ENCODE assay signal across 6 fruit fly cellular contexts in genomic region chr3L:10742813-10743212, dm6.
TF ChIP-seq lines count a peak whose summit lies in the region.

No protein-coding gene starts in this region.

- TF ChIP-seq CTCF in whole organism, embryonic (GFP tag; optimal IDR thresholded peaks at IDR 0.05; lab: Kevin White, UChicago): no peak

TF ChIP-seq in whole organism, 6 proteins besides CTCF, POLR2A, EP300 and RAD21:
- TF ChIP-seq Dll (optimal IDR thresholded peaks at IDR 0.05; lab: Kevin White, UChicago) (peak; percentile 80), psq (optimal IDR thresholded peaks at IDR 0.05; lab: Kevin White, UChicago) (no peak), EcR (GFP tag; optimal IDR thresholded peaks at IDR 0.05; lab: Kevin White, UChicago) (no peak)

TF ChIP-seq in whole organism, adult, 20 proteins besides CTCF, POLR2A, EP300 and RAD21:
- TF ChIP-seq kay (GFP tag; lab: Kevin White, UChicago; ENCODE audit: borderline replicate concordance): peak; percentile 19
- no peak for TF ChIP-seq CG12768 (GFP tag; optimal IDR thresholded peaks at IDR 0.05; lab: Kevin White, UChicago)
- TF ChIP-seq tj (GFP tag; optimal IDR thresholded peaks at IDR 0.05; lab: Kevin White, UChicago): peak; percentile 25

TF ChIP-seq in whole organism, embryonic, 481 proteins besides CTCF, POLR2A, EP300 and RAD21 (continues in another document):
- TF ChIP-seq sens (GFP tag; lab: Kevin White, UChicago): peak; percentile 1
- peak; percentile 86; the same call in 2 of the 4 replicates for TF ChIP-seq chinmo (GFP tag; IDR thresholded peaks at IDR 0.05; lab: Robert Waterston, UW; ENCODE audit: partially characterized antibody)
- no peak for TF ChIP-seq CG14860 (GFP tag; IDR thresholded peaks at IDR 0.05; lab: Robert Waterston, UW; ENCODE audit: partially characterized antibody)
- TF ChIP-seq CG13123 (GFP tag; optimal IDR thresholded peaks at IDR 0.05; lab: Kevin White, UChicago): no peak
- no peak for TF ChIP-seq Doc3 (GFP tag; IDR thresholded peaks at IDR 0.05; lab: Robert Waterston, UW; ENCODE audit: partially characterized antibody)
- TF ChIP-seq run (tag; optimal IDR thresholded peaks at IDR 0.05; lab: Kevin White, UChicago): no peak
- no peak for TF ChIP-seq CG13894 (tag; optimal IDR thresholded peaks at IDR 0.05; lab: Kevin White, UChicago)
- TF ChIP-seq nom (GFP tag; optimal IDR thresholded peaks at IDR 0.05; lab: Kevin White, UChicago): peak; percentile 73
- TF ChIP-seq unc-4 (GFP tag; IDR thresholded peaks at IDR 0.05; lab: Robert Waterston, UW; ENCODE audit: partially characterized antibody): 0 out of 2 replicates have a peak, but pooled peaks have one; percentile 13
- TF ChIP-seq CG7357 (GFP tag; IDR thresholded peaks at IDR 0.05; lab: Robert Waterston, UW): no peak
- TF ChIP-seq gem (tag; optimal IDR thresholded peaks at IDR 0.05; lab: Kevin White, UChicago): no peak
- no peak for TF ChIP-seq klu (GFP tag; IDR thresholded peaks at IDR 0.05; lab: Robert Waterston, UW)
- peak; percentile 27; the same call in 1 of the 2 replicates for TF ChIP-seq vvl (GFP tag; IDR thresholded peaks at IDR 0.05; lab: Robert Waterston, UW)
- TF ChIP-seq Side (GFP tag; optimal IDR thresholded peaks at IDR 0.05; lab: Kevin White, UChicago): no peak
- no peak for TF ChIP-seq ac (GFP tag; optimal IDR thresholded peaks at IDR 0.05; lab: Kevin White, UChicago)
- no peak for TF ChIP-seq Sry-β (GFP tag; optimal IDR thresholded peaks at IDR 0.05; lab: Kevin White, UChicago)
- no peak for TF ChIP-seq CG12071 (GFP tag; optimal IDR thresholded peaks at IDR 0.05; lab: Kevin White, UChicago)
- TF ChIP-seq MTF-1 (GFP tag; optimal IDR thresholded peaks at IDR 0.05; lab: Kevin White, UChicago; ENCODE audit: borderline replicate concordance): no peak
- TF ChIP-seq ci (GFP tag; IDR thresholded peaks at IDR 0.05; lab: Robert Waterston, UW): 0 out of 3 replicates have a peak, but pooled peaks have one; percentile 42
- peak; percentile 66 for TF ChIP-seq lbe (GFP tag; optimal IDR thresholded peaks at IDR 0.05; lab: Kevin White, UChicago)

TF ChIP-seq in whole organism, prepupa, 60 proteins besides CTCF, POLR2A, EP300 and RAD21 (continues in another document):
- peak; percentile 22 for TF ChIP-seq spab (GFP tag; optimal IDR thresholded peaks at IDR 0.05; lab: Kevin White, UChicago)
- peak; percentile 72 for TF ChIP-seq CG6163 (GFP tag; IDR thresholded peaks at IDR 0.05; lab: Robert Waterston, UW)
- peak; percentile 14 for TF ChIP-seq Met (GFP tag; optimal IDR thresholded peaks at IDR 0.05; lab: Kevin White, UChicago)
- no peak for TF ChIP-seq salr (GFP tag; optimal IDR thresholded peaks at IDR 0.05; lab: Kevin White, UChicago)
- TF ChIP-seq Smox (GFP tag; optimal IDR thresholded peaks at IDR 0.05; lab: Kevin White, UChicago): no peak
- no peak for TF ChIP-seq esn (GFP tag; optimal IDR thresholded peaks at IDR 0.05; lab: Kevin White, UChicago)
- TF ChIP-seq CG16779 (tag; optimal IDR thresholded peaks at IDR 0.05; lab: Kevin White, UChicago): no peak
- no peak for TF ChIP-seq CG11762 (GFP tag; optimal IDR thresholded peaks at IDR 0.05; lab: Kevin White, UChicago; ENCODE audit: insufficient read depth)
- TF ChIP-seq CG6792 (GFP tag; optimal IDR thresholded peaks at IDR 0.05; lab: Kevin White, UChicago): no peak
- peak; percentile 67 for TF ChIP-seq CG6808 (GFP tag; optimal IDR thresholded peaks at IDR 0.05; lab: Kevin White, UChicago)
- no peak for TF ChIP-seq CG3032 (tag; optimal IDR thresholded peaks at IDR 0.05; lab: Kevin White, UChicago)
- TF ChIP-seq fkh (GFP tag; optimal IDR thresholded peaks at IDR 0.05; lab: Kevin White, UChicago): peak; percentile 1
- peak; percentile 4 for TF ChIP-seq CG34406 (GFP tag; optimal IDR thresholded peaks at IDR 0.05; lab: Kevin White, UChicago)
- TF ChIP-seq ss (GFP tag; optimal IDR thresholded peaks at IDR 0.05; lab: Kevin White, UChicago): peak; percentile 42 to 50
- peak; percentile 44 for TF ChIP-seq Sox14 (GFP tag; optimal IDR thresholded peaks at IDR 0.05; lab: Kevin White, UChicago)
- TF ChIP-seq Sox102F (GFP tag; optimal IDR thresholded peaks at IDR 0.05; lab: Kevin White, UChicago): peak; percentile 65
- no peak for TF ChIP-seq CG10631 (GFP tag; optimal IDR thresholded peaks at IDR 0.05; lab: Kevin White, UChicago)
- no peak for TF ChIP-seq Eip75B (GFP tag; optimal IDR thresholded peaks at IDR 0.05; lab: Kevin White, UChicago)
- peak; percentile 0 for TF ChIP-seq Ets96B (tag; optimal IDR thresholded peaks at IDR 0.05; lab: Kevin White, UChicago)
- peak; percentile 77 for TF ChIP-seq Eip78C (GFP tag; lab: Kevin White, UChicago)
- TF ChIP-seq Eip93F (GFP tag; optimal IDR thresholded peaks at IDR 0.05; lab: Kevin White, UChicago): no peak
- TF ChIP-seq Blimp-1 (GFP tag; optimal IDR thresholded peaks at IDR 0.05; lab: Kevin White, UChicago): no peak
- TF ChIP-seq CG1621 (tag; optimal IDR thresholded peaks at IDR 0.05; lab: Kevin White, UChicago): no peak

TF ChIP-seq in whole organism, pupa, 21 proteins besides CTCF, POLR2A, EP300 and RAD21:
- peak; percentile 33; the same call in 1 of the 2 replicates for TF ChIP-seq Ets98B (GFP tag; IDR thresholded peaks at IDR 0.05; lab: Robert Waterston, UW)
- no peak for TF ChIP-seq CG32121 (GFP tag; IDR thresholded peaks at IDR 0.05; lab: Robert Waterston, UW)
- peak; percentile 81 for TF ChIP-seq CG13204 (GFP tag; optimal IDR thresholded peaks at IDR 0.05; lab: Kevin White, UChicago)
- TF ChIP-seq Snoo (tag; optimal IDR thresholded peaks at IDR 0.05; lab: Kevin White, UChicago): peak; percentile 19
- peak; percentile 45; the same call in 1 of the 3 replicates for TF ChIP-seq fd96Ca (GFP tag; IDR thresholded peaks at IDR 0.05; lab: Robert Waterston, UW)
- TF ChIP-seq Pif1A (GFP tag; optimal IDR thresholded peaks at IDR 0.05; lab: Kevin White, UChicago): peak; percentile 44
- peak; percentile 76 for TF ChIP-seq EcR (GFP tag; optimal IDR thresholded peaks at IDR 0.05; lab: Kevin White, UChicago)
- TF ChIP-seq CG34367 (tag; optimal IDR thresholded peaks at IDR 0.05; lab: Kevin White, UChicago): no peak
- TF ChIP-seq rn (GFP tag; IDR thresholded peaks at IDR 0.05; lab: Robert Waterston, UW): no peak
- no peak for TF ChIP-seq gl (tag; optimal IDR thresholded peaks at IDR 0.05; lab: Kevin White, UChicago)
- TF ChIP-seq CG12605 (GFP tag; IDR thresholded peaks at IDR 0.05; lab: Robert Waterston, UW): no peak
- no peak for TF ChIP-seq CG8301 (tag; optimal IDR thresholded peaks at IDR 0.05; lab: Kevin White, UChicago)
- peak; percentile 9 for TF ChIP-seq CG8159 (tag; optimal IDR thresholded peaks at IDR 0.05; lab: Kevin White, UChicago)
- no peak for TF ChIP-seq D1 (tag; optimal IDR thresholded peaks at IDR 0.05; lab: Kevin White, UChicago)
- TF ChIP-seq CG10348 (GFP tag; IDR thresholded peaks at IDR 0.05; lab: Robert Waterston, UW): no peak
- peak; percentile 37 for TF ChIP-seq Pif1B (GFP tag; optimal IDR thresholded peaks at IDR 0.05; lab: Kevin White, UChicago)
- TF ChIP-seq CG17806 (tag; optimal IDR thresholded peaks at IDR 0.05; lab: Kevin White, UChicago): no peak
- peak; percentile 80 for TF ChIP-seq CG4496 (GFP tag; IDR thresholded peaks at IDR 0.05; lab: Robert Waterston, UW)
- TF ChIP-seq CG9948 (tag; optimal IDR thresholded peaks at IDR 0.05; lab: Kevin White, UChicago): peak; percentile 7
- TF ChIP-seq CG14655 (GFP tag; optimal IDR thresholded peaks at IDR 0.05; lab: Kevin White, UChicago): no peak
- TF ChIP-seq CG15710 (tag; optimal IDR thresholded peaks at IDR 0.05; lab: Kevin White, UChicago): no peak

TF ChIP-seq in whole organism, wandering third instar larva, 38 proteins besides CTCF, POLR2A, EP300 and RAD21 (continues in another document):
- TF ChIP-seq foxo (GFP tag; optimal IDR thresholded peaks at IDR 0.05; lab: Kevin White, UChicago): no peak
- TF ChIP-seq pan (optimal IDR thresholded peaks at IDR 0.05; lab: Kevin White, UChicago): no peak
- peak; percentile 41 for TF ChIP-seq Rel (GFP tag; optimal IDR thresholded peaks at IDR 0.05; lab: Kevin White, UChicago)
- no peak for TF ChIP-seq Rel (tag; optimal IDR thresholded peaks at IDR 0.05; lab: Kevin White, UChicago)
- no peak for TF ChIP-seq GATAd (GFP tag; optimal IDR thresholded peaks at IDR 0.05; lab: Kevin White, UChicago)
- no peak for TF ChIP-seq sv (GFP tag; optimal IDR thresholded peaks at IDR 0.05; lab: Kevin White, UChicago)
- TF ChIP-seq Dif (GFP tag; optimal IDR thresholded peaks at IDR 0.05; lab: Kevin White, UChicago; ENCODE audit: partially characterized antibody): peak; percentile 92
- TF ChIP-seq tai (GFP tag; optimal IDR thresholded peaks at IDR 0.05; lab: Kevin White, UChicago): no peak
- TF ChIP-seq OdsH (GFP tag; optimal IDR thresholded peaks at IDR 0.05; lab: Kevin White, UChicago): peak; percentile 9
- no peak for TF ChIP-seq jim (GFP tag; optimal IDR thresholded peaks at IDR 0.05; lab: Kevin White, UChicago)
- peak; percentile 46 for TF ChIP-seq br (GFP tag; optimal IDR thresholded peaks at IDR 0.05; lab: Kevin White, UChicago)
- no peak for TF ChIP-seq ey (GFP tag; optimal IDR thresholded peaks at IDR 0.05; lab: Kevin White, UChicago)
- peak; percentile 29 for TF ChIP-seq brk (GFP tag; optimal IDR thresholded peaks at IDR 0.05; lab: Kevin White, UChicago)
- no peak for TF ChIP-seq lola (GFP tag; optimal IDR thresholded peaks at IDR 0.05; lab: Kevin White, UChicago)
- peak; percentile 21 for TF ChIP-seq rgr (GFP tag; optimal IDR thresholded peaks at IDR 0.05; lab: Kevin White, UChicago)
- TF ChIP-seq Hnf4 (GFP tag; optimal IDR thresholded peaks at IDR 0.05; lab: Kevin White, UChicago): peak; percentile 4
- peak; percentile 73 for TF ChIP-seq CrebA (GFP tag; optimal IDR thresholded peaks at IDR 0.05; lab: Kevin White, UChicago; ENCODE audit: borderline replicate concordance)
- peak; percentile 16 to 83 for TF ChIP-seq dl (GFP tag; optimal IDR thresholded peaks at IDR 0.05; lab: Kevin White, UChicago; ENCODE audit: insufficient read depth in 1 of 2, partially characterized antibody in 2 of 2)
- peak; percentile 16 for TF ChIP-seq fru (GFP tag; optimal IDR thresholded peaks at IDR 0.05; lab: Kevin White, UChicago)
- peak; percentile 82 for TF ChIP-seq Vsx2 (GFP tag; optimal IDR thresholded peaks at IDR 0.05; lab: Kevin White, UChicago; ENCODE audit: partially characterized antibody)
- TF ChIP-seq h (GFP tag; optimal IDR thresholded peaks at IDR 0.05; lab: Kevin White, UChicago): peak; percentile 11
- no peak for TF ChIP-seq Myc (optimal IDR thresholded peaks at IDR 0.05; lab: Kevin White, UChicago)
- TF ChIP-seq HLH106 (tag; optimal IDR thresholded peaks at IDR 0.05; lab: Kevin White, UChicago): no peak
- TF ChIP-seq Sp1 (GFP tag; optimal IDR thresholded peaks at IDR 0.05; lab: Kevin White, UChicago): no peak
- no peak for TF ChIP-seq dsf (GFP tag; optimal IDR thresholded peaks at IDR 0.05; lab: Kevin White, UChicago; ENCODE audit: borderline replicate concordance)
- TF ChIP-seq Abd-B (GFP tag; optimal IDR thresholded peaks at IDR 0.05; lab: Kevin White, UChicago): no peak
- TF ChIP-seq CG9705 (GFP tag; optimal IDR thresholded peaks at IDR 0.05; lab: Kevin White, UChicago): no peak
- TF ChIP-seq woc (GFP tag; optimal IDR thresholded peaks at IDR 0.05; lab: Kevin White, UChicago): peak; percentile 19
- TF ChIP-seq psq (GFP tag; optimal IDR thresholded peaks at IDR 0.05; lab: Kevin White, UChicago): peak; percentile 37
